Fruit fly (Drosophila melanogaster): Measurements from ENCODE around the gene CG14384.

The CG14384 gene

DNA sequence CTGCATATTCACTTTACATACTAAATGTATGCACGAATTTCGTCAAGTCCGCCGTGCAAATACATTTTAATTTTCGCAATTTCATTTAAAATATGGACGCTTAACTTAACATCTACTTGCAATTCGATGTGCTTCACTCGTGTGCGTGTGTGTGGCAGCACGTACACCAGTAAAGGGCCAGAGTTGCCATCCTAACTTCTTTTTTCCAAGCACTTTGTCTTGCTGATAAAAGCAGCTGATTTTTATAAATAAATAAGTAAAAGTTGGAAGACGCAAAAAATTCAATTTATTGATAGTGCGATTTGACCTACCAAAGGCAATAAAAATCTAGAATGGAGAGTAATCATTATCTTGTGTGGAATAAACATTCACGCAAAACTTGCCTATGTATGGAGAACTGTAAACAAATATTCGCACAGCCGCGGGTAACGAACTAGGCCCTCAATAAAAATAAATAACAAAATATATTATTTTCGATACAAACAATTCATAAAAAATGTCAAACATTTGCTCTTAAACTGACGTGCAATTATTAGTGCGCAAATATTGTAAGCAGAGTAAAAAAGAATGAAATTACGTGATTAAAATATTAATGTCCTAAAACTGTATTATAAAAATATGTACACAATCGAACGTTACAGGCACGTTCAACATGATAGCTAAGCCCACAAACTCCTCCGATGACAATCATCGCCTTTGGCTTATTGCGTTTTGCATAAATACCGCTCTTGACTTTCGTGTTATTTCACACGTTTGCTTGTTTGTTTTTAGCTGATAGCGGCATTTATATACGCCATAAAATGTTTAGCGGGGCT lies 14.9 kb upstream of the CG14384 start (continued):
- TF ChIP-seq CG6854 (GFP tag; optimal IDR thresholded peaks at IDR 0.05) (peak; percentile 67), E2f1 (GFP tag; IDR thresholded peaks at IDR 0.05) (peak; percentile 56; the same call in 1 of the 2 replicates), CG15696 (tag; optimal IDR thresholded peaks at IDR 0.05) (peak; percentile 39), CG9609 (GFP tag; optimal IDR thresholded peaks at IDR 0.05) (no peak), klu (GFP tag; IDR thresholded peaks at IDR 0.05) (peak; percentile 43; the same call in 1 of the 2 replicates), Poxn (GFP tag; IDR thresholded peaks at IDR 0.05) (0 out of 2 replicates have a peak, but pooled peaks have one; percentile 6), Dfd (GFP tag; optimal IDR thresholded peaks at IDR 0.05) (no peak), Hr3 (GFP tag; optimal IDR thresholded peaks at IDR 0.05) (peak; percentile 3), al (GFP tag; IDR thresholded peaks at IDR 0.05) (peak; percentile 45; the same call in 1 of the 2 replicates), CG15601 (tag; optimal IDR thresholded peaks at IDR 0.05) (peak; percentile 20), CG10431 (GFP tag; optimal IDR thresholded peaks at IDR 0.05) (no peak), Hmr (GFP tag; optimal IDR thresholded peaks at IDR 0.05) (peak; percentile 84), CHES-1-like (GFP tag; optimal IDR thresholded peaks at IDR 0.05) (no peak), CG9817 (tag; optimal IDR thresholded peaks at IDR 0.05) (peak; percentile 70), CG14050 (GFP tag; IDR thresholded peaks at IDR 0.05) (peak; percentile 48; the same call in 1 of the 3 replicates), ranshi (GFP tag; IDR thresholded peaks at IDR 0.05) (peak; percentile 58; the same call in 1 of the 2 replicates), CG4404 (GFP tag; IDR thresholded peaks at IDR 0.05) (no peak), odd (GFP tag; optimal IDR thresholded peaks at IDR 0.05) (peak; percentile 55), mirr (GFP tag; optimal IDR thresholded peaks at IDR 0.05) (peak; percentile 72), vnd (GFP tag; IDR thresholded peaks at IDR 0.05; ENCODE audit: partially characterized antibody) (no peak), Chrac-16 (GFP tag; optimal IDR thresholded peaks at IDR 0.05) (peak; percentile 39), CG10321 (GFP tag; IDR thresholded peaks at IDR 0.05) (no peak), CG3065 (GFP tag; optimal IDR thresholded peaks at IDR 0.05) (no peak), zf30C (GFP tag; optimal IDR thresholded peaks at IDR 0.05) (no peak), D (optimal IDR thresholded peaks at IDR 0.05) (no peak), D (GFP tag; optimal IDR thresholded peaks at IDR 0.05) (peak; percentile 31), CG31441 (GFP tag; IDR thresholded peaks at IDR 0.05) (peak; percentile 63; the same call in 1 of the 2 replicates), CG12219 (GFP tag; optimal IDR thresholded peaks at IDR 0.05) (peak; percentile 56), Drgx (GFP tag; IDR thresholded peaks at IDR 0.05) (peak; percentile 70), bowl (GFP tag; IDR thresholded peaks at IDR 0.05) (no peak), Lhr (GFP tag; optimal IDR thresholded peaks at IDR 0.05) (peak; percentile 37), CG17361 (GFP tag; IDR thresholded peaks at IDR 0.05) (peak; percentile 62; the same call in 2 of the 3 replicates), BtbVII (GFP tag; optimal IDR thresholded peaks at IDR 0.05) (peak; percentile 42), HLH3B (GFP tag; IDR thresholded peaks at IDR 0.05) (peak; percentile 50), Med (GFP tag) (peak; percentile 77), CkIIα-i1 (GFP tag; IDR thresholded peaks at IDR 0.05) (no peak), sr (GFP tag; IDR thresholded peaks at IDR 0.05) (no peak), CG6254 (GFP tag; optimal IDR thresholded peaks at IDR 0.05) (peak; percentile 50), tin (GFP tag; optimal IDR thresholded peaks at IDR 0.05) (peak; percentile 32), tup (GFP tag; optimal IDR thresholded peaks at IDR 0.05) (peak; percentile 27), CG14710 (tag; optimal IDR thresholded peaks at IDR 0.05) (peak; percentile 38), CG2120 (GFP tag; optimal IDR thresholded peaks at IDR 0.05) (peak; percentile 83), CG3995 (GFP tag; optimal IDR thresholded peaks at IDR 0.05) (peak; percentile 50), CG8924 (tag; optimal IDR thresholded peaks at IDR 0.05) (peak; percentile 60), CG17385 (GFP tag; optimal IDR thresholded peaks at IDR 0.05) (peak; percentile 80), nau (GFP tag; optimal IDR thresholded peaks at IDR 0.05) (no peak), CG16813 (GFP tag; IDR thresholded peaks at IDR 0.05; ENCODE audit: partially characterized antibody) (no peak), gt (GFP tag; IDR thresholded peaks at IDR 0.05) (no peak), disco-r (GFP tag; optimal IDR thresholded peaks at IDR 0.05) (peak; percentile 12)

Measured in whole organism, embryonic.